Fruit fly (Drosophila melanogaster) whole organism, wandering third instar larva: ENCODE results near the gene Grl62a.

Experiments
- CG9705 ChIP-seq: fragments of 200-800 bp; sonication (Bioruptor generic); optimal IDR thresholded peaks from 2 replicates; lab custom pipeline; 2018; ENCODE audit warnings: missing biosample characterization, mild to moderate bottlenecking, missing genetic modification characterization
- CrebA ChIP-seq: fragments of 200-800 bp; sonication (Bioruptor generic); optimal IDR thresholded peaks from 2 replicates; lab custom pipeline; 2016; ENCODE audit warnings: missing biosample characterization, mild to moderate bottlenecking, missing genetic modification characterization, borderline replicate concordance
- Dfd ChIP-seq: fragments of >200 bp; optimal IDR thresholded peaks from 2 replicates; lab custom pipeline; 2017; ENCODE audit warnings: missing biosample characterization, missing genetic modification characterization
- Dif ChIP-seq: fragments of 200-275, 200-300 bp; sonication (Bioruptor generic); optimal IDR thresholded peaks from 2 replicates; lab custom pipeline; 2018; ENCODE audit warnings: missing biosample characterization, missing genetic modification characterization; ENCODE audit not compliant: partially characterized antibody
- Hnf4 ChIP-seq: fragments of 200-800 bp; sonication (Bioruptor generic); optimal IDR thresholded peaks from 2 replicates; lab custom pipeline; 2016; ENCODE audit warnings: missing biosample characterization, mild to moderate bottlenecking, missing genetic modification characterization
- Jra ChIP-seq: sonication (Bioruptor generic); optimal IDR thresholded peaks from 2 replicates; lab custom pipeline; 2016; ENCODE audit warnings: missing biosample characterization, missing genetic modification characterization
- Myc ChIP-seq: fragments of >200 bp; optimal IDR thresholded peaks from 2 replicates; lab custom pipeline; 2017
- N ChIP-seq: fragments of >200 bp; optimal IDR thresholded peaks from 2 replicates; lab custom pipeline; 2018; ENCODE audit warnings: missing biosample characterization, missing external identifiers, missing genetic modification characterization
- OdsH ChIP-seq: fragments of 200-800 bp; sonication (Bioruptor generic); optimal IDR thresholded peaks from 2 replicates; lab custom pipeline; 2016; ENCODE audit warnings: missing biosample characterization, mild to moderate bottlenecking, missing genetic modification characterization
- Rel ChIP-seq, 2 experiments: fragments of 200-800 bp; sonication (Bioruptor generic) in 1 of 2; optimal IDR thresholded peaks; 2 replicates in 1 of 2; 3 replicates in 1 of 2; lab custom pipeline; 2016 to 2019; ENCODE audit warnings: mild to moderate bottlenecking in 2 of 2, missing biosample characterization in 2 of 2, missing genetic modification characterization in 2 of 2, moderate library complexity in 1 of 2
- br ChIP-seq: fragments of 200-800 bp; sonication (Bioruptor generic); optimal IDR thresholded peaks from 2 replicates; lab custom pipeline; 2016; ENCODE audit warnings: missing biosample characterization, missing genetic modification characterization
- brk ChIP-seq: fragments of 200-800 bp; sonication (Bioruptor generic); optimal IDR thresholded peaks from 2 replicates; lab custom pipeline; 2016; ENCODE audit warnings: missing biosample characterization, mild to moderate bottlenecking, missing genetic modification characterization
- foxo ChIP-seq, 2 experiments: fragments of 200-800 bp; sonication (Bioruptor generic); optimal IDR thresholded peaks; 2 replicates in 1 of 2; 3 replicates in 1 of 2; lab custom pipeline; 2016 to 2017; ENCODE audit warnings: missing biosample characterization in 2 of 2, missing genetic modification characterization in 2 of 2
- fru ChIP-seq: fragments of 200-800 bp; sonication (Bioruptor generic); optimal IDR thresholded peaks from 3 replicates; lab custom pipeline; 2016; ENCODE audit warnings: missing biosample characterization, mild to moderate bottlenecking, missing genetic modification characterization
- h ChIP-seq: fragments of 200-800 bp; sonication (Bioruptor generic); optimal IDR thresholded peaks from 3 replicates; lab custom pipeline; 2016; ENCODE audit warnings: missing biosample characterization, mild to moderate bottlenecking, missing genetic modification characterization
- jim ChIP-seq: fragments of 175-275, 200-325 bp; sonication (Bioruptor generic); optimal IDR thresholded peaks from 2 replicates; lab custom pipeline; 2016; ENCODE audit warnings: missing biosample characterization, mild to moderate bottlenecking, missing genetic modification characterization
- psq ChIP-seq: fragments of 200-800 bp; sonication (Bioruptor generic); optimal IDR thresholded peaks from 3 replicates; lab custom pipeline; 2017; ENCODE audit warnings: missing biosample characterization, mild to moderate bottlenecking, missing genetic modification characterization, moderate library complexity
- tai ChIP-seq: sonication (Bioruptor generic); optimal IDR thresholded peaks from 2 replicates; lab custom pipeline; 2016; ENCODE audit warnings: missing biosample characterization, missing genetic modification characterization
- woc ChIP-seq: sonication (Bioruptor generic); optimal IDR thresholded peaks from 2 replicates; lab custom pipeline; 2016; ENCODE audit warnings: missing biosample characterization, mild to moderate bottlenecking, missing genetic modification characterization

Grl62a gene

DNA sequence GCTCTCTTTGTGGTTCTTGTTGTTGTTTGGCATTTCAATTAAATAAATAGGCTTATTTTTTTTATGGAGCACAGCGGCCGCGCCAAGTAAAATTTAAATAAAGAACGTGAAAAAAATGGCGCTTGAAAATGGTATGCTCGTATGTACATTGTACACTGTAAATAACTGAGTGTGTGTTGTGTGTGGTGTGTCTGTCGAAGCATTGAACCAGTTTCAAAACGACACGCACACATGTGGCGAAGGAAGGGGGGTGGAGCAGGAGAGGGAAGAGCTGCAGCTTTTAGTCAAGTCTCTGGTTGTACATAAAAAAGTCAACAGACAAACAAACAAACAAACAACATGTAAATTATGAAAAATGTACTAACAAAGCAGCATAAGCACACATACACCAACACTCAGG, 17.0 kb downstream of the Grl62a start:
- TF ChIP-seq CrebA (GFP tag; lab: Kevin White, UChicago) (no peak), woc (GFP tag; lab: Kevin White, UChicago) (no peak), Hnf4 (GFP tag; lab: Kevin White, UChicago) (no peak), OdsH (GFP tag; lab: Kevin White, UChicago) (no peak), psq (GFP tag; lab: Kevin White, UChicago) (no peak), foxo (GFP tag; optimal IDR thresholded peaks at IDR 0.05; lab: Kevin White, UChicago) (no peak), jim (GFP tag; lab: Kevin White, UChicago) (no peak)

DNA sequence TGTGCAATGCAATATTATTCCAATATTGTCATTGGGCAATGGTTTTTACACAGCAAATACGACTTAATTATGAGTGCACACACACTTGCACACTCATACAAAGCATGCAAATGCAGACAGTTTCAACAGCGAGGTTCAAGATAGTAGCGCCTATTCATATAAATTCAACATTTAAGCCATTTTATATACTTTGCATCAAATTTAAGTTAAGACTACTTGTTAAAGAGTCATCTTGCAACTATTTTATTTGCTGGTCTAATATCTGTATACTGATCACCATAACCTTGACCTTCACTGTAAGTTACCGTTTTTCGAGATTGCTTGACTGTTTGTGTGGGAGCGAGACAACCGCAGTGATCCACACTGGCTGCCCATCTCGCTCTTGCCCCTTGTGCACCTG, 36.4 kb downstream of the Grl62a start:
- TF ChIP-seq Jra (no peak), fru (GFP tag; lab: Kevin White, UChicago) (no peak), N (GFP tag; lab: Kevin White, UChicago) (no peak), OdsH (GFP tag; lab: Kevin White, UChicago) (no peak), tai (GFP tag; lab: Kevin White, UChicago) (no peak), br (GFP tag; lab: Kevin White, UChicago) (no peak)

DNA sequence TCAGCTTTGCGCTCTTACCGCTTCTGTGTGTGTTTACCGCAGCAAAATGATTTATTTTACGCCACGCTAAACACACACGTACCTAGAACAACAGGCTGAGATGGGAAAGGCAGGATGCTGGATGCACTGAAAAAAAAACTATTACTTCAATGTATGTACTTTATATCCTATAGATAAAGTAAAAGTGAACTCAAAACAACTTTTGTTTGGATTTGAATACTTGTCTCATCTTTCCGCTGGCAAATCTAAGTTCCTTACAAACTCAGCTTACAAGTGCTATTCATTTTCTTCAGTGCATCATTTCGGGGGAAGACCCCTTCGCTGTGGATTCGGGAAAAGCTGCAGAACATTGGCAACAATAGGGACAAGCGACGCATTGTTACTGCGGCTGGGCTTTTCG, 45.0 kb downstream of the Grl62a start:
- TF ChIP-seq CG9705 (GFP tag; lab: Kevin White, UChicago) (no peak), Rel (GFP tag; optimal IDR thresholded peaks at IDR 0.05; lab: Kevin White, UChicago) (no peak), Rel (tag; optimal IDR thresholded peaks at IDR 0.05; lab: Kevin White, UChicago) (no peak), Dif (GFP tag; lab: Kevin White, UChicago) (no peak)

DNA sequence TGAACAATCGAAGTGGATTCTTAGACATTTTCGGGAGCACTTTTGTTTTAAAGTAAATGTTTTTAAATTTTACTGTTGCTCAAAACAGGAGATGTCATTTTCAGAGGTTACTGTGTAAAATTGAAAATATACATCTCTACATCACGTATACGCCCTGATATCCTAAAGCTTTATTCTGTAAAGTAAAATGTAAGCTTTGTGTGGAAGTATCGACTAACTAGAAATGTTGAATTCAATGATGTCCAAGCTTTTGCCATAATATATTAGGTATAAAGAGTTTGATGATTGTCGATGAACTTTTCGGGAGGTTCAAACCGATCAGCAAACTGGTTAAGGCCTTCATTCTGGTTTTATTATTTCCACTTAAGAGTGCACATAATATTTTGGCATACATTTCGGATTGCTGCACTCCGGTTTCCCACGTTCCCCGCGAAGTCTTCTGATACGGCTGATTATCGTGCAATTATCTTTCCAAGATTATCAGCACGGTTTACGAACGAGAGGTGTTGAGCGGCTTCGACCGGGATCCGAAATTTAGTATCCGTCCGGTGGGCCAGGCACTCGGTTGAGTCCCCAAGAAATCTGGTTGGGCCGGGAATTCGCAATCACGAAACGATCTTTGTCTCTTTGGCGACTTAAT, 50.5 kb downstream of the Grl62a start, which contains the start of the genes CG11815 and acs:
Gene CG11815 (minus strand): TSS at position 98 of the 640 bp plus-strand sequence.
Gene acs (plus strand): TSS at position 536 of the 640 bp plus-strand sequence.
- TF ChIP-seq Dfd, result no peak
- TF ChIP-seq Myc (lab: Kevin White, UChicago), result peak; percentile 42
- TF ChIP-seq brk (GFP tag; lab: Kevin White, UChicago), result peak; percentile 60
- TF ChIP-seq h, result peak; percentile 6
